Worm (Caenorhabditis elegans): ENCODE data around the gene spp-11.

DNA sequence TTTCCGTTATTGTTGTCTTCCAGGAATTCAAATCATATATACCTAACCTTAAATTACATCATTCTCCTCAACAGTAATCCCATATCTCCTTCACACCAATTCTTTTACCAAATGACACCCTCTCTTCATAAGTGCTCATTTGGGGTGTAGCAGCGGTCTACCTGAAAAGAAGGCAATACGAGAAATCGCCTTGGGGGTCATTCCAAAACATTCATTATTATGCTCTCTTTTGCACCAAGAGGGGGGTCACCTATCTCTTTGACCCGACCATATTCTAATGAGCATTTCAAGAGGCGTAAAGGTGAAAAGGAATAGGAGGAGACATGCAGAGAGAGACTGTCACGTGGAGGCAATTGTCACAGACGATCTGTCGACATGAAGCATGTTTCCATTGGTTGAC, 29.7 kb upstream of the spp-11 start:
- no peak for TF ChIP-seq nhr-12 (tag; optimal IDR thresholded peaks at IDR 0.05)
- TF ChIP-seq cnd-1 (tag; optimal IDR thresholded peaks at IDR 0.05), result no peak
- no peak for TF ChIP-seq flh-1 (GFP tag; optimal IDR thresholded peaks at IDR 0.05)
- no peak for TF ChIP-seq elt-1 (tag; optimal IDR thresholded peaks at IDR 0.05; ENCODE audit: borderline replicate concordance, insufficient read depth)
- no peak for TF ChIP-seq ceh-83 (GFP tag; optimal IDR thresholded peaks at IDR 0.05)
- no peak for TF ChIP-seq nhr-76 (tag; optimal IDR thresholded peaks at IDR 0.05)
- no peak for TF ChIP-seq mep-1 (tag; optimal IDR thresholded peaks at IDR 0.05)
- TF ChIP-seq lsy-2 (tag; optimal IDR thresholded peaks at IDR 0.05), result no peak
- TF ChIP-seq pha-4 (tag; optimal IDR thresholded peaks at IDR 0.05), result no peak
- no peak for TF ChIP-seq elt-3 (tag; optimal IDR thresholded peaks at IDR 0.05)
- no peak for TF ChIP-seq lin-13 (tag; optimal IDR thresholded peaks at IDR 0.05)
- TF ChIP-seq unc-62 (GFP tag; optimal IDR thresholded peaks at IDR 0.05), result no peak
- no peak for TF ChIP-seq nhr-237 (tag; optimal IDR thresholded peaks at IDR 0.05)
